Fruit fly (Drosophila melanogaster): Measurements from ENCODE around the gene CheB38c.
A peak's percentile ranks its signal among the peaks of the same experiment; 100 is the strongest.

CheB38c gene

dm6 chr2L:20812283-20813189, 8.1 kb downstream of the CheB38c start:
- TF ChIP-seq CG14655 (GFP tag; optimal IDR thresholded peaks at IDR 0.05) (peak; percentile 17), CG15710 (tag; optimal IDR thresholded peaks at IDR 0.05) (peak; percentile 29), CG4496 (GFP tag; IDR thresholded peaks at IDR 0.05) (peak; percentile 52; the same call in 2 of the 3 replicates), Pif1B (GFP tag; optimal IDR thresholded peaks at IDR 0.05) (peak; percentile 40), CG9948 (tag; optimal IDR thresholded peaks at IDR 0.05) (peak; percentile 45), CG12605 (GFP tag; IDR thresholded peaks at IDR 0.05) (no peak), D1 (tag; optimal IDR thresholded peaks at IDR 0.05) (no peak), rn (GFP tag; IDR thresholded peaks at IDR 0.05) (0 out of 2 replicates have a peak, but pooled peaks have one; percentile 18), CG13204 (GFP tag; optimal IDR thresholded peaks at IDR 0.05) (peak; percentile 17), CG8301 (tag; optimal IDR thresholded peaks at IDR 0.05) (no peak), CG17806 (tag; optimal IDR thresholded peaks at IDR 0.05) (peak; percentile 49), CG10348 (GFP tag; IDR thresholded peaks at IDR 0.05) (no peak), CG8159 (tag; optimal IDR thresholded peaks at IDR 0.05) (peak; percentile 62), Snoo (tag; optimal IDR thresholded peaks at IDR 0.05) (no peak), EcR (GFP tag; optimal IDR thresholded peaks at IDR 0.05) (peak; percentile 91), Pif1A (GFP tag; optimal IDR thresholded peaks at IDR 0.05) (peak; percentile 6), fd96Ca (GFP tag; IDR thresholded peaks at IDR 0.05) (no peak), CG32121 (GFP tag; IDR thresholded peaks at IDR 0.05) (no peak), CG34367 (tag; optimal IDR thresholded peaks at IDR 0.05) (peak; percentile 10), Ets98B (GFP tag; IDR thresholded peaks at IDR 0.05) (no peak), gl (tag; optimal IDR thresholded peaks at IDR 0.05) (peak; percentile 43)

dm6 chr2L:20811039-20811652, 9.5 kb downstream of the CheB38c start:
- TF ChIP-seq CG13204 (GFP tag; optimal IDR thresholded peaks at IDR 0.05) (no peak), CG12605 (GFP tag; IDR thresholded peaks at IDR 0.05) (no peak; the same call in 1 of the 2 replicates), gl (tag; optimal IDR thresholded peaks at IDR 0.05) (no peak), Pif1A (GFP tag; optimal IDR thresholded peaks at IDR 0.05) (peak; percentile 81), CG15710 (tag; optimal IDR thresholded peaks at IDR 0.05) (peak; percentile 63), D1 (tag; optimal IDR thresholded peaks at IDR 0.05) (no peak), CG10348 (GFP tag; IDR thresholded peaks at IDR 0.05) (peak; percentile 30; the same call in 1 of the 2 replicates), Ets98B (GFP tag; IDR thresholded peaks at IDR 0.05) (peak; percentile 90), CG8159 (tag; optimal IDR thresholded peaks at IDR 0.05) (peak; percentile 65), Pif1B (GFP tag; optimal IDR thresholded peaks at IDR 0.05) (peak; percentile 54), CG34367 (tag; optimal IDR thresholded peaks at IDR 0.05) (peak; percentile 53), CG8301 (tag; optimal IDR thresholded peaks at IDR 0.05) (peak; percentile 85), CG4496 (GFP tag; IDR thresholded peaks at IDR 0.05) (peak; percentile 86), CG14655 (GFP tag; optimal IDR thresholded peaks at IDR 0.05) (peak; percentile 86), Snoo (tag; optimal IDR thresholded peaks at IDR 0.05) (no peak), fd96Ca (GFP tag; IDR thresholded peaks at IDR 0.05) (peak; percentile 71), CG32121 (GFP tag; IDR thresholded peaks at IDR 0.05) (peak; percentile 85), CG17806 (tag; optimal IDR thresholded peaks at IDR 0.05) (peak; percentile 74), CG9948 (tag; optimal IDR thresholded peaks at IDR 0.05) (peak; percentile 65), rn (GFP tag; IDR thresholded peaks at IDR 0.05) (peak; percentile 59; the same call in 1 of the 2 replicates), EcR (GFP tag; optimal IDR thresholded peaks at IDR 0.05) (peak; percentile 37)

- TF ChIP-seq Pif1A (GFP tag; optimal IDR thresholded peaks at IDR 0.05) (peak; percentile 2), CG4496 (GFP tag; IDR thresholded peaks at IDR 0.05) (peak; percentile 64; the same call in 1 of the 3 replicates), CG14655 (GFP tag; optimal IDR thresholded peaks at IDR 0.05) (peak; percentile 24), CG17806 (tag; optimal IDR thresholded peaks at IDR 0.05) (peak; percentile 29), Pif1B (GFP tag; optimal IDR thresholded peaks at IDR 0.05) (no peak), gl (tag; optimal IDR thresholded peaks at IDR 0.05) (no peak), CG9948 (tag; optimal IDR thresholded peaks at IDR 0.05) (no peak), D1 (tag; optimal IDR thresholded peaks at IDR 0.05) (no peak), Snoo (tag; optimal IDR thresholded peaks at IDR 0.05) (no peak), CG34367 (tag; optimal IDR thresholded peaks at IDR 0.05) (no peak), CG10348 (GFP tag; IDR thresholded peaks at IDR 0.05) (no peak), CG13204 (GFP tag; optimal IDR thresholded peaks at IDR 0.05) (no peak), CG12605 (GFP tag; IDR thresholded peaks at IDR 0.05) (no peak), CG15710 (tag; optimal IDR thresholded peaks at IDR 0.05) (no peak), CG8159 (tag; optimal IDR thresholded peaks at IDR 0.05) (peak; percentile 37), CG8301 (tag; optimal IDR thresholded peaks at IDR 0.05) (no peak), rn (GFP tag; IDR thresholded peaks at IDR 0.05) (no peak), fd96Ca (GFP tag; IDR thresholded peaks at IDR 0.05) (peak; percentile 60), EcR (GFP tag; optimal IDR thresholded peaks at IDR 0.05) (no peak), CG32121 (GFP tag; IDR thresholded peaks at IDR 0.05) (peak; percentile 59), Ets98B (GFP tag; IDR thresholded peaks at IDR 0.05) (peak; percentile 69)
Observed at dm6 chr2L:20809229-20809628, 11.4 kb downstream of the CheB38c start.

dm6 chr2L:20808510-20809195, 12.0 kb downstream of the CheB38c start:
- TF ChIP-seq Ets98B (GFP tag; IDR thresholded peaks at IDR 0.05): no peak
- TF ChIP-seq fd96Ca (GFP tag; IDR thresholded peaks at IDR 0.05): no peak
- TF ChIP-seq CG13204 (GFP tag; optimal IDR thresholded peaks at IDR 0.05): no peak
- TF ChIP-seq CG14655 (GFP tag; optimal IDR thresholded peaks at IDR 0.05): no peak
- TF ChIP-seq Pif1A (GFP tag; optimal IDR thresholded peaks at IDR 0.05): no peak
- TF ChIP-seq EcR (GFP tag; optimal IDR thresholded peaks at IDR 0.05): no peak
- TF ChIP-seq Snoo (tag; optimal IDR thresholded peaks at IDR 0.05): no peak
- no peak for TF ChIP-seq Pif1B (GFP tag; optimal IDR thresholded peaks at IDR 0.05)
- no peak for TF ChIP-seq CG9948 (tag; optimal IDR thresholded peaks at IDR 0.05)
- TF ChIP-seq CG10348 (GFP tag; IDR thresholded peaks at IDR 0.05): no peak
- no peak for TF ChIP-seq gl (tag; optimal IDR thresholded peaks at IDR 0.05)
- TF ChIP-seq CG4496 (GFP tag; IDR thresholded peaks at IDR 0.05): no peak
- TF ChIP-seq CG15710 (tag; optimal IDR thresholded peaks at IDR 0.05): no peak
- no peak for TF ChIP-seq CG17806 (tag; optimal IDR thresholded peaks at IDR 0.05)
- TF ChIP-seq CG32121 (GFP tag; IDR thresholded peaks at IDR 0.05): no peak
- TF ChIP-seq CG8159 (tag; optimal IDR thresholded peaks at IDR 0.05): no peak
- no peak for TF ChIP-seq rn (GFP tag; IDR thresholded peaks at IDR 0.05)
